Fruit fly (Drosophila melanogaster) whole organism, embryonic: ENCODE data around the gene CG31792.

ENCODE experiments used
- CG10462 ChIP-seq: fragments of 200-800 bp; sonication (Bioruptor generic); optimal IDR thresholded peaks from 2 replicates; lab custom pipeline; 2016; ENCODE audit warnings: missing biosample characterization, missing genetic modification characterization
- CG10543 ChIP-seq: fragments of 200-800 bp; sonication (Bioruptor generic); optimal IDR thresholded peaks from 3 replicates; lab custom pipeline; 2017; ENCODE audit warnings: missing biosample characterization, mild to moderate bottlenecking, missing genetic modification characterization, moderate library complexity
- CG11456 ChIP-seq: fragments of 200-800 bp; sonication (Bioruptor generic); IDR thresholded peaks from 3 replicates; pipeline ENCODE4 v1.3.6; 2022; ENCODE audit warnings: missing biosample characterization, missing genetic modification characterization
- CG11695 ChIP-seq: fragments of 200-800 bp; sonication (Bioruptor generic); IDR thresholded peaks from 3 replicates; pipeline ENCODE4 v1.3.6; 2022; ENCODE audit warnings: missing biosample characterization, missing genetic modification characterization
- CG12104 ChIP-seq: fragments of 200-800 bp; sonication (Bioruptor generic); optimal IDR thresholded peaks from 3 replicates; lab custom pipeline; 2016; ENCODE audit warnings: missing biosample characterization, missing genetic modification characterization
- CG14710 ChIP-seq: fragments of 200-800 bp; sonication (Bioruptor generic); optimal IDR thresholded peaks from 3 replicates; lab custom pipeline; 2019; ENCODE audit warnings: missing biosample characterization, mild to moderate bottlenecking, missing genetic modification characterization, moderate library complexity
- CG17802 ChIP-seq: fragments of 200-800 bp; sonication (Bioruptor generic); optimal IDR thresholded peaks from 2 replicates; lab custom pipeline; 2018; ENCODE audit warnings: missing biosample characterization, mild to moderate bottlenecking, missing genetic modification characterization, moderate library complexity
- CG17829 ChIP-seq: fragments of 200-800 bp; optimal IDR thresholded peaks from 2 replicates; lab custom pipeline; 2019; ENCODE audit warnings: missing biosample characterization, mild to moderate bottlenecking, missing genetic modification characterization, moderate library complexity
- CG32532 ChIP-seq: fragments of 200-800 bp; sonication (Bioruptor generic); IDR thresholded peaks from 2 replicates; pipeline ENCODE4 v1.3.6; 2022; ENCODE audit warnings: missing biosample characterization, missing genetic modification characterization
- CG32772 ChIP-seq: fragments of 200-800 bp; sonication (Bioruptor generic); IDR thresholded peaks from 2 replicates; pipeline ENCODE4 v1.3.6; 2022; ENCODE audit warnings: missing biosample characterization, missing genetic modification characterization
- CG3281 ChIP-seq: fragments of 200-800 bp; sonication (Bioruptor generic); optimal IDR thresholded peaks from 3 replicates; lab custom pipeline; 2017; ENCODE audit warnings: missing biosample characterization, mild to moderate bottlenecking, missing genetic modification characterization
- CG34224 ChIP-seq: fragments of 200-800 bp; sonication (Bioruptor generic); IDR thresholded peaks from 3 replicates; pipeline ENCODE4 v1.3.6; 2022; ENCODE audit warnings: missing biosample characterization, missing genetic modification characterization; ENCODE audit not compliant: partially characterized antibody
- CG3847 ChIP-seq: fragments of 200-800 bp; sonication (Bioruptor generic); IDR thresholded peaks from 2 replicates; pipeline ENCODE4 v1.3.6; 2022; ENCODE audit warnings: missing biosample characterization, missing genetic modification characterization
- CG4730 ChIP-seq: fragments of 200-800 bp; sonication (Bioruptor generic); IDR thresholded peaks from 2 replicates; pipeline ENCODE4 v1.3.6; 2022; ENCODE audit warnings: missing biosample characterization, missing genetic modification characterization
- CG6272 ChIP-seq: fragments of 200-800 bp; sonication (Bioruptor generic); IDR thresholded peaks from 2 replicates; pipeline ENCODE4 v1.3.6; 2022; ENCODE audit warnings: missing biosample characterization, missing genetic modification characterization
- CG7556 ChIP-seq: fragments of 200-800 bp; sonication (Bioruptor generic); optimal IDR thresholded peaks from 2 replicates; lab custom pipeline; 2017; ENCODE audit warnings: missing biosample characterization, mild to moderate bottlenecking, missing genetic modification characterization
- CG7987 ChIP-seq: fragments of 200-800 bp; sonication (Bioruptor generic); optimal IDR thresholded peaks from 2 replicates; lab custom pipeline; 2018; ENCODE audit warnings: missing biosample characterization, mild to moderate bottlenecking, missing genetic modification characterization, moderate library complexity
- CTCF ChIP-seq: fragments of 200-800 bp; sonication (Bioruptor generic); optimal IDR thresholded peaks from 2 replicates; lab custom pipeline; 2017; ENCODE audit warnings: missing biosample characterization, mild to moderate bottlenecking, missing genetic modification characterization, moderate library complexity
- CrebB ChIP-seq: fragments of 200-800 bp; sonication (Bioruptor generic); optimal IDR thresholded peaks from 3 replicates; lab custom pipeline; 2018; ENCODE audit warnings: missing biosample characterization, mild to moderate bottlenecking, missing genetic modification characterization
- D19A ChIP-seq: fragments of 200-800 bp; optimal IDR thresholded peaks from 3 replicates; lab custom pipeline; 2019; ENCODE audit warnings: missing biosample characterization, mild to moderate bottlenecking, missing genetic modification characterization, moderate library complexity
- D19B ChIP-seq: fragments of 200-800 bp; sonication (Bioruptor generic); optimal IDR thresholded peaks from 2 replicates; lab custom pipeline; 2017; ENCODE audit warnings: missing biosample characterization, mild to moderate bottlenecking, missing genetic modification characterization
- Dad ChIP-seq: fragments of 200-800 bp; sonication (Bioruptor generic); optimal IDR thresholded peaks from 3 replicates; lab custom pipeline; 2016; ENCODE audit warnings: missing biosample characterization, missing genetic modification characterization
- Eip74EF ChIP-seq, 2 experiments: fragments of 200-800 bp in 1 of 2; fragments of >200 bp in 1 of 2; sonication (Bioruptor generic) in 1 of 2; optimal IDR thresholded peaks; 2 replicates each; lab custom pipeline; 2017 to 2019; ENCODE audit warnings: missing biosample characterization in 2 of 2, missing genetic modification characterization in 2 of 2, mild to moderate bottlenecking in 1 of 2, moderate library complexity in 1 of 2
- Fer1 ChIP-seq: fragments of 200-800 bp; sonication (Bioruptor generic); optimal IDR thresholded peaks from 2 replicates; lab custom pipeline; 2017; ENCODE audit warnings: missing biosample characterization, mild to moderate bottlenecking, missing genetic modification characterization
- Fer2 ChIP-seq: fragments of 200-800 bp; sonication (Bioruptor generic); optimal IDR thresholded peaks from 2 replicates; lab custom pipeline; 2018; ENCODE audit warnings: missing biosample characterization, mild to moderate bottlenecking, missing genetic modification characterization, moderate library complexity
- Hand ChIP-seq: fragments of 200-800 bp; sonication (Bioruptor generic); optimal IDR thresholded peaks from 2 replicates; lab custom pipeline; 2017; ENCODE audit warnings: mild to moderate bottlenecking, missing biosample characterization, missing genetic modification reagents, missing genetic modification characterization
- Hey ChIP-seq: fragments of 200-800 bp; sonication (Bioruptor generic); optimal IDR thresholded peaks from 3 replicates; lab custom pipeline; 2018; ENCODE audit warnings: missing biosample characterization, mild to moderate bottlenecking, missing genetic modification characterization
- Hr51 ChIP-seq, 2 experiments: fragments of 200-800 bp; sonication (Bioruptor generic); optimal IDR thresholded peaks; 2 replicates in 1 of 2; 3 replicates in 1 of 2; lab custom pipeline; 2016 to 2018; ENCODE audit warnings: missing biosample characterization in 2 of 2, missing genetic modification characterization in 2 of 2, mild to moderate bottlenecking in 1 of 2, moderate library complexity in 1 of 2
- Hr78 ChIP-seq, 2 experiments: fragments of 200-800 bp in 1 of 2; fragments of >200 bp in 1 of 2; sonication (Bioruptor generic) in 1 of 2; optimal IDR thresholded peaks; 2 replicates each; lab custom pipeline; 2017 to 2019; ENCODE audit warnings: missing biosample characterization in 2 of 2, missing genetic modification characterization in 2 of 2, mild to moderate bottlenecking in 1 of 2, moderate library complexity in 1 of 2
- Kr ChIP-seq: fragments of 200-800 bp; sonication (Bioruptor generic); optimal IDR thresholded peaks from 2 replicates; lab custom pipeline; 2017; ENCODE audit warnings: missing biosample characterization, mild to moderate bottlenecking, missing genetic modification characterization
- Max ChIP-seq: fragments of 200-800 bp; sonication (Bioruptor generic); optimal IDR thresholded peaks from 2 replicates; lab custom pipeline; 2016; ENCODE audit warnings: missing biosample characterization, mild to moderate bottlenecking, missing genetic modification characterization
- NfI ChIP-seq: fragments of 200-800 bp; sonication (Bioruptor generic); optimal IDR thresholded peaks from 3 replicates; lab custom pipeline; 2018; ENCODE audit warnings: missing biosample characterization, mild to moderate bottlenecking, missing genetic modification characterization, moderate library complexity
- Optix ChIP-seq: fragments of 200-800 bp; sonication (Bioruptor generic); IDR thresholded peaks from 3 replicates; pipeline ENCODE4 v1.3.6; 2022; ENCODE audit warnings: missing biosample characterization, missing genetic modification characterization
- Vsx1 ChIP-seq: fragments of 200-800 bp; sonication (Bioruptor generic); optimal IDR thresholded peaks from 2 replicates; lab custom pipeline; 2017; ENCODE audit warnings: missing biosample characterization, mild to moderate bottlenecking, missing genetic modification characterization, missing genetic modification reagents
- Xrp1 ChIP-seq: fragments of 200-800 bp; sonication (Bioruptor generic); IDR thresholded peaks from 2 replicates; pipeline ENCODE4 v1.3.6; 2022; ENCODE audit warnings: missing biosample characterization, missing genetic modification characterization
- bcd ChIP-seq: fragments of 200-800 bp; sonication (Bioruptor generic); optimal IDR thresholded peaks from 2 replicates; lab custom pipeline; 2017; ENCODE audit warnings: missing biosample characterization, mild to moderate bottlenecking, missing genetic modification characterization
- cg ChIP-seq: fragments of 200-800 bp; sonication (Bioruptor generic); optimal IDR thresholded peaks from 3 replicates; lab custom pipeline; 2019; ENCODE audit warnings: missing biosample characterization, mild to moderate bottlenecking, missing genetic modification characterization, moderate library complexity
- chinmo ChIP-seq: fragments of 200-800 bp; sonication (Bioruptor generic); IDR thresholded peaks from 4 replicates; pipeline ENCODE4 v1.3.6; 2022; ENCODE audit warnings: missing biosample characterization, missing genetic modification characterization; ENCODE audit not compliant: partially characterized antibody
- chn ChIP-seq: fragments of 200-800 bp; sonication (Bioruptor generic); optimal IDR thresholded peaks from 2 replicates; lab custom pipeline; 2016; ENCODE audit warnings: missing biosample characterization, missing genetic modification characterization
- da ChIP-seq: fragments of 200-800 bp; sonication (Bioruptor generic); optimal IDR thresholded peaks from 2 replicates; lab custom pipeline; 2016; ENCODE audit warnings: missing biosample characterization, missing genetic modification characterization
- dysf ChIP-seq: fragments of 200-800 bp; sonication (Bioruptor generic); IDR thresholded peaks from 3 replicates; pipeline ENCODE4 v1.3.6; 2022; ENCODE audit warnings: missing biosample characterization, missing genetic modification characterization
- lab ChIP-seq: fragments of 200-800 bp; sonication (Bioruptor generic); optimal IDR thresholded peaks from 3 replicates; lab custom pipeline; 2017; ENCODE audit warnings: missing biosample characterization, missing genetic modification characterization, mild to moderate bottlenecking, moderate library complexity, missing genetic modification reagents
- odd ChIP-seq: fragments of 200-800 bp; sonication (Bioruptor generic); optimal IDR thresholded peaks from 2 replicates; lab custom pipeline; 2017; ENCODE audit warnings: missing biosample characterization, mild to moderate bottlenecking, missing genetic modification characterization
- prd ChIP-seq, 3 experiments: fragments of >200 bp in 2 of 3; fragments of 200-800 bp in 1 of 3; sonication (Bioruptor generic) in 1 of 3; optimal IDR thresholded peaks in 2 of 3; IDR thresholded peaks in 1 of 3; 2 replicates in 2 of 3; 3 replicates in 1 of 3; pipeline versions ENCODE4 v1.3.6 to Lab custom; 2017 to 2022; ENCODE audit warnings: missing biosample characterization in 1 of 3, missing genetic modification characterization in 1 of 3
- seq ChIP-seq: fragments of 200-800 bp; sonication (Bioruptor generic); IDR thresholded peaks from 2 replicates; pipeline ENCODE4 v1.3.6; 2022; ENCODE audit warnings: missing biosample characterization, missing genetic modification characterization
- sug ChIP-seq: fragments of 200-800 bp; optimal IDR thresholded peaks from 2 replicates; lab custom pipeline; 2019; ENCODE audit warnings: missing biosample characterization, mild to moderate bottlenecking, missing genetic modification characterization, moderate library complexity
- trem ChIP-seq: fragments of 200-800 bp; optimal IDR thresholded peaks from 3 replicates; lab custom pipeline; 2019; ENCODE audit warnings: missing biosample characterization, mild to moderate bottlenecking, missing genetic modification characterization, moderate library complexity
- yki ChIP-seq: fragments of >200 bp; optimal IDR thresholded peaks from 3 replicates; lab custom pipeline; 2018
- zen ChIP-seq: fragments of 200-800 bp; sonication (Bioruptor generic); optimal IDR thresholded peaks from 3 replicates; lab custom pipeline; 2018; ENCODE audit warnings: missing biosample characterization, mild to moderate bottlenecking, missing genetic modification characterization, moderate library complexity

CG31792 gene

dm6 chr2L:19023972-19024743, 26.9 kb downstream of the CG31792 start (continued):
- 0 out of 4 replicates have a peak, but pooled peaks have one; percentile 38 for TF ChIP-seq chinmo (GFP tag; lab: Robert Waterston, UW)
- TF ChIP-seq lab (GFP tag; lab: Kevin White, UChicago) = peak; percentile 86
- TF ChIP-seq Xrp1 = peak; percentile 23; the same call in 1 of the 2 replicates
- no peak for TF ChIP-seq chn (GFP tag; lab: Kevin White, UChicago)
- TF ChIP-seq Max (GFP tag; lab: Kevin White, UChicago) = peak; percentile 21
- TF ChIP-seq cg = no peak
- TF ChIP-seq sug (tag; lab: Kevin White, UChicago) = peak; percentile 67
- TF ChIP-seq zen (tag; lab: Kevin White, UChicago) = no peak
- TF ChIP-seq Fer2 = peak; percentile 57
- TF ChIP-seq Hand (GFP tag; lab: Kevin White, UChicago) = peak; percentile 86
- TF ChIP-seq CG6272 (GFP tag; lab: Robert Waterston, UW) = no peak
- TF ChIP-seq CG7987 = peak; percentile 10
- peak; percentile 38 for TF ChIP-seq D19B (GFP tag; lab: Kevin White, UChicago)
- TF ChIP-seq CG17802 = peak; percentile 14
- peak in 1 of 2 experiments; percentile 21 for TF ChIP-seq Hr78 (GFP tag; optimal IDR thresholded peaks at IDR 0.05; lab: Kevin White, UChicago)
- TF ChIP-seq CTCF (GFP tag; lab: Kevin White, UChicago) = no peak
- peak; percentile 58 for TF ChIP-seq odd (GFP tag; lab: Kevin White, UChicago)
- TF ChIP-seq CG3847 (GFP tag; lab: Robert Waterston, UW) = 0 out of 2 replicates have a peak, but pooled peaks have one; percentile 9
- TF ChIP-seq CG34224 (GFP tag; lab: Robert Waterston, UW) = no peak
- TF ChIP-seq Optix (GFP tag; lab: Robert Waterston, UW) = no peak
- TF ChIP-seq Vsx1 (GFP tag; lab: Kevin White, UChicago) = peak; percentile 37
- TF ChIP-seq seq (GFP tag; lab: Robert Waterston, UW) = peak; percentile 55; the same call in 1 of the 2 replicates
- peak; percentile 56 for TF ChIP-seq CG17829 (tag; lab: Kevin White, UChicago)
- TF ChIP-seq NfI (GFP tag; lab: Kevin White, UChicago) = peak; percentile 71
- peak; percentile 31; the same call in 1 of the 2 replicates for TF ChIP-seq CG32532 (GFP tag; lab: Robert Waterston, UW)
- TF ChIP-seq CG10462 (GFP tag; lab: Kevin White, UChicago) = no peak
- no peak for TF ChIP-seq Dad
- TF ChIP-seq Fer1 = peak; percentile 89
- TF ChIP-seq yki (lab: Kevin White, UChicago) = no peak
- peak; percentile 83 for TF ChIP-seq CG3281 (GFP tag; lab: Kevin White, UChicago)
- peak; percentile 18 for TF ChIP-seq trem (tag; lab: Kevin White, UChicago)
- peak; percentile 41 for TF ChIP-seq CG14710
- no peak for TF ChIP-seq da (GFP tag; lab: Kevin White, UChicago)
- no peak for TF ChIP-seq Kr
- TF ChIP-seq, all 482 proteins: peak for 229

- peak; percentile 39; the same call in 1 of the 3 replicates for TF ChIP-seq CG11456 (GFP tag; lab: Robert Waterston, UW)
- TF ChIP-seq dysf (GFP tag; lab: Robert Waterston, UW) = peak; percentile 2; the same call in 1 of the 3 replicates
- TF ChIP-seq Eip74EF (GFP tag; optimal IDR thresholded peaks at IDR 0.05; lab: Kevin White, UChicago) = peak in 1 of 2 experiments; percentile 1
- TF ChIP-seq CG17829 (tag; lab: Kevin White, UChicago) = no peak
- TF ChIP-seq Hr51 (GFP tag; optimal IDR thresholded peaks at IDR 0.05; lab: Kevin White, UChicago) = no peak
- TF ChIP-seq CG10543 (GFP tag; lab: Kevin White, UChicago) = peak; percentile 60
- TF ChIP-seq prd (optimal IDR thresholded peaks at IDR 0.05; lab: Kevin White, UChicago) = no peak
- TF ChIP-seq prd (GFP tag; IDR thresholded peaks at IDR 0.05; lab: Robert Waterston, UW) = 0 out of 3 replicates have a peak, but pooled peaks have one; percentile 1
- TF ChIP-seq CG32772 (GFP tag; lab: Robert Waterston, UW) = 0 out of 2 replicates have a peak, but pooled peaks have one; percentile 0
- no peak for TF ChIP-seq CrebB
- 0 out of 3 replicates have a peak, but pooled peaks have one; percentile 1 for TF ChIP-seq CG11695 (GFP tag; lab: Robert Waterston, UW)
- no peak for TF ChIP-seq CG4730 (GFP tag; lab: Robert Waterston, UW)
- peak; percentile 23 for TF ChIP-seq CG12104
- TF ChIP-seq D19A (tag; lab: Kevin White, UChicago) = peak; percentile 6
- peak; percentile 6 for TF ChIP-seq bcd (GFP tag; lab: Kevin White, UChicago)
- peak; percentile 60 for TF ChIP-seq CG7556 (GFP tag; lab: Kevin White, UChicago)
- TF ChIP-seq Hey (tag; lab: Kevin White, UChicago) = peak; percentile 41
Observed at dm6 chr2L:19024744-19025059, 27.5 kb downstream of the CG31792 start.
